Worm (Caenorhabditis elegans) whole organism, L1 larva: ENCODE data around the gene nas-22.

ENCODE experiments used
- C04F5.9 ChIP-seq: sonication (generic microtip); optimal IDR thresholded peaks from 2 replicates; lab custom pipeline; 2016; ENCODE audit warnings: missing genetic modification characterization, missing compliant biosample characterization
- F16B12.6 ChIP-seq: fragments of 150-350 bp; optimal IDR thresholded peaks from 2 replicates; lab custom pipeline; 2014; ENCODE audit warnings: missing biosample characterization, missing genetic modification characterization
- alr-1 ChIP-seq: fragments of 200-800 bp; sonication (Bioruptor generic); optimal IDR thresholded peaks from 2 replicates; lab custom pipeline; 2018; ENCODE audit warnings: borderline replicate concordance, mild to moderate bottlenecking, missing genetic modification characterization, missing compliant biosample characterization
- ama-1 ChIP-seq: fragments of 150-350 bp; optimal IDR thresholded peaks from 2 replicates; lab custom pipeline; 2014
- blmp-1 ChIP-seq: fragments of 150-350 bp; optimal IDR thresholded peaks from 2 replicates; lab custom pipeline; 2014; ENCODE audit warnings: missing biosample characterization, missing genetic modification characterization
- ceh-82 ChIP-seq, 3 experiments: fragments of 150-350 bp in 1 of 3; sonication (generic microtip) in 2 of 3; optimal IDR thresholded peaks; 2 replicates each; lab custom pipeline; 2014 to 2017; ENCODE audit warnings: missing biosample characterization in 3 of 3, missing genetic modification characterization in 3 of 3
- ceh-88 ChIP-seq: fragments of 200-800 bp; sonication (Bioruptor generic); IDR thresholded peaks from 2 replicates; pipeline ENCODE4 v1.3.6; 2022; ENCODE audit warnings: missing genetic modification characterization, missing compliant biosample characterization
- dsc-1 ChIP-seq: sonication (generic microtip); optimal IDR thresholded peaks from 2 replicates; lab custom pipeline; 2016; ENCODE audit warnings: mild to moderate bottlenecking, missing genetic modification characterization, missing compliant biosample characterization
- efl-3 ChIP-seq: fragments of 200-800 bp; sonication (Bioruptor generic); optimal IDR thresholded peaks from 2 replicates; lab custom pipeline; 2018; ENCODE audit warnings: mild to moderate bottlenecking, missing genetic modification characterization, missing compliant biosample characterization
- egl-27 ChIP-seq, 2 experiments: fragments of 150-350 bp in 1 of 2; sonication (generic microtip); optimal IDR thresholded peaks; 3 replicates each; lab custom pipeline; 2017 to 2018; ENCODE audit warnings: missing biosample characterization in 2 of 2, missing genetic modification characterization in 2 of 2, missing genetic modification reagents in 2 of 2
- fkh-4 ChIP-seq: sonication (generic microtip); optimal IDR thresholded peaks from 2 replicates; lab custom pipeline; 2016; ENCODE audit warnings: missing compliant biosample characterization, missing genetic modification characterization, borderline replicate concordance
- fkh-8 ChIP-seq: sonication (generic microtip); optimal IDR thresholded peaks from 2 replicates; lab custom pipeline; 2016; ENCODE audit warnings: mild to moderate bottlenecking, missing genetic modification characterization, missing compliant biosample characterization
- grh-1 ChIP-seq: fragments of 200-800 bp; sonication (Bioruptor generic); IDR thresholded peaks from 2 replicates; pipeline ENCODE4 v1.3.6; 2022; ENCODE audit warnings: missing genetic modification reagents, missing genetic modification characterization, missing compliant biosample characterization
- isw-1 ChIP-seq: fragments of 200-800 bp; sonication (Bioruptor generic); IDR thresholded peaks from 2 replicates; pipeline ENCODE4 v1.3.6; 2022; ENCODE audit warnings: missing genetic modification characterization, missing compliant biosample characterization
- lin-14 ChIP-seq: fragments of 200-800 bp; sonication (Bioruptor generic); optimal IDR thresholded peaks from 2 replicates; lab custom pipeline; 2018; ENCODE audit warnings: mild to moderate bottlenecking, missing genetic modification characterization, moderate library complexity, missing compliant biosample characterization
- lin-15B ChIP-seq: fragments of 150-350 bp; sonication (generic microtip); optimal IDR thresholded peaks from 3 replicates; lab custom pipeline; 2014; ENCODE audit warnings: missing biosample characterization, missing genetic modification characterization
- lin-35 ChIP-seq, 2 experiments: fragments of 150-350 bp; optimal IDR thresholded peaks; 2 replicates each; lab custom pipeline; 2014; ENCODE audit warnings: missing biosample characterization in 2 of 2, missing genetic modification characterization in 2 of 2, missing genetic modification reagents in 2 of 2
- lsy-2 ChIP-seq, 2 experiments: fragments of 150-350 bp; optimal IDR thresholded peaks; 2 replicates each; lab custom pipeline; 2014; ENCODE audit warnings: missing biosample characterization in 2 of 2, missing genetic modification characterization in 2 of 2
- mab-9 ChIP-seq: fragments of 200-800 bp; sonication (Bioruptor generic); IDR thresholded peaks from 2 replicates; pipeline ENCODE4 v1.3.6; 2022; ENCODE audit warnings: missing genetic modification reagents, missing genetic modification characterization, missing compliant biosample characterization
- mdl-1 ChIP-seq, 2 experiments: fragments of 150-350 bp; optimal IDR thresholded peaks; 2 replicates each; lab custom pipeline; 2014 to 2017; ENCODE audit warnings: missing biosample characterization in 2 of 2, missing genetic modification characterization in 2 of 2, inconsistent platforms in 1 of 2
- mep-1 ChIP-seq: fragments of 150-350 bp; optimal IDR thresholded peaks from 2 replicates; lab custom pipeline; 2014; ENCODE audit warnings: missing biosample characterization, missing genetic modification characterization
- nhr-20 ChIP-seq: sonication (generic microtip); optimal IDR thresholded peaks from 2 replicates; lab custom pipeline; 2016; ENCODE audit warnings: mild to moderate bottlenecking, missing genetic modification characterization, missing compliant biosample characterization
- nhr-237 ChIP-seq: fragments of 150-350 bp; optimal IDR thresholded peaks from 2 replicates; lab custom pipeline; 2014; ENCODE audit warnings: missing biosample characterization, missing genetic modification characterization
- nhr-28 ChIP-seq: fragments of 150-350 bp; optimal IDR thresholded peaks from 2 replicates; lab custom pipeline; 2014; ENCODE audit warnings: missing biosample characterization, missing genetic modification characterization
- nhr-47 ChIP-seq: sonication (generic microtip); optimal IDR thresholded peaks from 2 replicates; lab custom pipeline; 2016; ENCODE audit warnings: mild to moderate bottlenecking, missing genetic modification characterization, moderate library complexity, missing compliant biosample characterization
- nhr-71 ChIP-seq: sonication (generic microtip); optimal IDR thresholded peaks from 2 replicates; lab custom pipeline; 2016; ENCODE audit warnings: mild to moderate bottlenecking, missing genetic modification characterization, moderate library complexity, missing compliant biosample characterization
- nhr-85 ChIP-seq: sonication (generic microtip); peaks from one replicate; lab custom pipeline; 2016; ENCODE audit warnings: missing genetic modification characterization, inconsistent platforms, missing compliant biosample characterization
- pag-3 ChIP-seq: sonication (generic microtip); optimal IDR thresholded peaks from 2 replicates; lab custom pipeline; 2017; ENCODE audit warnings: missing genetic modification characterization, mild to moderate bottlenecking, missing compliant biosample characterization, antibody characterized with exemption, borderline replicate concordance; ENCODE audit not compliant: insufficient read depth
- pax-3 ChIP-seq: fragments of 200-800 bp; sonication (Bioruptor generic); optimal IDR thresholded peaks from 2 replicates; lab custom pipeline; 2018; ENCODE audit warnings: mild to moderate bottlenecking, missing genetic modification characterization, moderate library complexity, missing compliant biosample characterization
- pqm-1 ChIP-seq: sonication (generic microtip); optimal IDR thresholded peaks from 3 replicates; lab custom pipeline; 2017; ENCODE audit warnings: missing biosample characterization, missing genetic modification characterization
- skn-1 ChIP-seq: fragments of 150-350 bp; optimal IDR thresholded peaks from 2 replicates; lab custom pipeline; 2014; ENCODE audit warnings: missing biosample characterization, missing genetic modification characterization
- snpc-4 ChIP-seq: fragments of 150-350 bp; optimal IDR thresholded peaks from 2 replicates; lab custom pipeline; 2014; ENCODE audit warnings: missing biosample characterization, missing genetic modification characterization
- snu-23 ChIP-seq: sonication (generic microtip); optimal IDR thresholded peaks from 2 replicates; lab custom pipeline; 2016; ENCODE audit warnings: missing genetic modification characterization, missing compliant biosample characterization
- sox-4 ChIP-seq: sonication (generic microtip); optimal IDR thresholded peaks from 2 replicates; lab custom pipeline; 2016; ENCODE audit warnings: missing genetic modification characterization, missing compliant biosample characterization
- sup-37 ChIP-seq: fragments of 200-800 bp; sonication (Bioruptor generic); optimal IDR thresholded peaks from 2 replicates; lab custom pipeline; 2018; ENCODE audit warnings: mild to moderate bottlenecking, missing genetic modification characterization, missing compliant biosample characterization
- tlp-1 ChIP-seq: fragments of 150-350 bp; optimal IDR thresholded peaks from 2 replicates; lab custom pipeline; 2014; ENCODE audit warnings: missing biosample characterization, missing genetic modification characterization
- unc-130 ChIP-seq: fragments of 150-350 bp; optimal IDR thresholded peaks from 2 replicates; lab custom pipeline; 2017; ENCODE audit warnings: missing biosample characterization, missing genetic modification characterization, inconsistent platforms
- vab-15 ChIP-seq: sonication (generic microtip); optimal IDR thresholded peaks from 2 replicates; lab custom pipeline; 2017; ENCODE audit warnings: missing genotype, mild to moderate bottlenecking, missing genetic modification characterization, missing compliant biosample characterization
- zag-1 ChIP-seq: fragments of 150-350 bp; optimal IDR thresholded peaks from 2 replicates; lab custom pipeline; 2014; ENCODE audit warnings: missing biosample characterization, missing genetic modification characterization
- zip-4 ChIP-seq: fragments of 200-800 bp; sonication (Bioruptor generic); optimal IDR thresholded peaks from 2 replicates; lab custom pipeline; 2018; ENCODE audit warnings: mild to moderate bottlenecking, missing genetic modification characterization, moderate library complexity, missing compliant biosample characterization

The nas-22 gene

DNA sequence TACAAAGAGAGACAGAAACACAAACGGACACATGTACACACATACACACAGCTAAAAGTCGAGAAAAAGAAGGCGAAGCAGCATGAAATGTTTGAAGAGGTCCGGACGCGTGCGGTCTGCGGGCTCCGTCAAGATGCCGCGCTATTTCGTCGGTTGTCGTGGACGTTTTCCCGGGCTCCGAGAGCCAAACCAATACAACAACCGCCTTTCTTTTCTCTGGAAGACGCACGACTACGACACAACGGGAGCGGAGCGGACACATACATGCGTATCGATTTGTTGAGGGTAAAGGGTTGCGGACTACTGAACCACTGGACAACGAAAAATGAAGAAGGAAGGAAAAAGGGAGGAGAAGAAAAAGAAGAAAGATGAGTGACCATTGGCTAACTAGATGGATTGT lies 29.1 kb upstream of the nas-22 start (continued):
- TF ChIP-seq skn-1 (tag; lab: Kevin White, UChicago): no peak
- no peak for TF ChIP-seq lin-15B (tag; lab: Kevin White, UChicago)
- TF ChIP-seq egl-27 (tag; optimal IDR thresholded peaks at IDR 0.05; lab: Kevin White, UChicago): no peak
- no peak for TF ChIP-seq C04F5.9 (tag; lab: Kevin White, UChicago)

- TF ChIP-seq grh-1 (GFP tag; lab: Robert Waterston, UW) (no peak), dsc-1 (peak; percentile 42), F16B12.6 (no peak), tlp-1 (tag; lab: Kevin White, UChicago) (no peak), nhr-237 (no peak), snpc-4 (tag; lab: Kevin White, UChicago) (no peak), lin-14 (GFP tag; lab: Kevin White, UChicago) (peak; percentile 60), ceh-82 (tag; optimal IDR thresholded peaks at IDR 0.05; lab: Kevin White, UChicago) (no peak), sox-4 (tag; lab: Kevin White, UChicago) (no peak), pag-3 (tag; lab: Kevin White, UChicago) (peak; percentile 72)
Observed at ce11 chrV:11446297-11446696, 28.2 kb upstream of the nas-22 start, which contains the start of gene mig-17. mig-17 (plus strand) TSS chrV:11446685.

- TF ChIP-seq zag-1 (tag; lab: Kevin White, UChicago): no peak
- TF ChIP-seq nhr-47 (tag; lab: Kevin White, UChicago): no peak
- no peak for TF ChIP-seq isw-1 (GFP tag; lab: Robert Waterston, UW)
- TF ChIP-seq mab-9 (GFP tag; lab: Robert Waterston, UW): no peak
- no peak for TF ChIP-seq lin-35 (GFP tag; optimal IDR thresholded peaks at IDR 0.05; lab: Kevin White, UChicago)
- no peak for TF ChIP-seq lin-14 (GFP tag; lab: Kevin White, UChicago)
- TF ChIP-seq tlp-1 (tag; lab: Kevin White, UChicago): no peak
- no peak for TF ChIP-seq ceh-88 (GFP tag; lab: Robert Waterston, UW)
- no peak for TF ChIP-seq sup-37
- no peak for TF ChIP-seq ama-1
- TF ChIP-seq egl-27 (tag; optimal IDR thresholded peaks at IDR 0.05; lab: Kevin White, UChicago): no peak
- no peak for TF ChIP-seq blmp-1 (tag; lab: Kevin White, UChicago)
- TF ChIP-seq nhr-20 (tag; lab: Kevin White, UChicago): no peak
- TF ChIP-seq mdl-1 (tag; optimal IDR thresholded peaks at IDR 0.05; lab: Kevin White, UChicago): no peak
- no peak for TF ChIP-seq lsy-2 (tag; optimal IDR thresholded peaks at IDR 0.05; lab: Kevin White, UChicago)
- TF ChIP-seq grh-1 (GFP tag; lab: Robert Waterston, UW): no peak
Observed at ce11 chrV:11449404-11449803, 25.1 kb upstream of the nas-22 start.

DNA sequence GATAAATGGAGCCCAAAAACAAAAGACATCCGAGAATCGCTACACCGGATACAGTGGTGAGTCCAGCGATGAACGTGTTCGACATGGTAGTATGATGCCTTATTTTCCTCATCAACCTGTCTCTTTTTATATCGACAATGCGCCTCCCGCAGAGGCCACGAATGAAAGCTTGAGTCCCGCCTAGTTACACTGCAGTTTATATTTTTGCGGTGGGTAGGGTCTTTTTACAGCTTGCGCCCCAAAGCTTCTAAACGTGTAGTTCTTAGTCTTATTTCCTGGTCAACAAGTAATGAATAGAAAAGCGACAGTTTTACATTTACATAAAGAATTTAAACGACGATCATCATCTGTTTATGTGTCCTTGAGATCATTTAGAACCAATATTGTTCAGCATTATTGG lies 24.2 kb upstream of the nas-22 start, which contains the start of gene col-156:
Gene col-156 (minus strand): TSS at position 101 of the 400 bp plus-strand sequence.
- TF ChIP-seq alr-1 (tag; lab: Kevin White, UChicago) (no peak), vab-15 (tag; lab: Kevin White, UChicago) (no peak), efl-3 (GFP tag; lab: Kevin White, UChicago) (no peak), pqm-1 (no peak), mep-1 (tag; lab: Kevin White, UChicago) (no peak), fkh-4 (no peak), nhr-85 (tag; lab: Kevin White, UChicago) (no peak), zip-4 (GFP tag; lab: Kevin White, UChicago) (no peak), unc-130 (no peak), nhr-28 (no peak), snpc-4 (tag; lab: Kevin White, UChicago) (no peak), nhr-71 (tag; lab: Kevin White, UChicago) (no peak), snu-23 (GFP tag; lab: Kevin White, UChicago) (no peak), pax-3 (tag; lab: Kevin White, UChicago) (no peak), fkh-8 (tag; lab: Kevin White, UChicago) (no peak), lin-15B (tag; lab: Kevin White, UChicago) (no peak)
